Worm (Caenorhabditis elegans): ENCODE data around the gene cyp-13A1.

The cyp-13A1 gene

ce11 chrII:9746069-9746468 lies 35.7 kb downstream of the cyp-13A1 start, which contains the start of the genes Y53C12B.1 and nos-3 (continued):
- peak; percentile 85 for TF ChIP-seq nhr-25 (tag; optimal IDR thresholded peaks at IDR 0.05; ENCODE audit: borderline replicate concordance, insufficient read depth)
- peak; percentile 73 for TF ChIP-seq dve-1 (tag; optimal IDR thresholded peaks at IDR 0.05; ENCODE audit: insufficient read depth)
- peak; percentile 88 for TF ChIP-seq nhr-11 (tag; optimal IDR thresholded peaks at IDR 0.05)
- TF ChIP-seq mdt-29 (GFP tag; IDR thresholded peaks at IDR 0.05): no peak
- TF ChIP-seq nhr-102 (tag; optimal IDR thresholded peaks at IDR 0.05): no peak
- no peak for TF ChIP-seq egl-27 (tag; optimal IDR thresholded peaks at IDR 0.05)
- no peak for TF ChIP-seq ztf-11 (tag; optimal IDR thresholded peaks at IDR 0.05)
- peak in 1 of 2 experiments; percentile 45 for TF ChIP-seq hif-1 (tag; optimal IDR thresholded peaks at IDR 0.05)
- TF ChIP-seq F10B5.3 (tag; optimal IDR thresholded peaks at IDR 0.05): no peak
- TF ChIP-seq T26A8.4 (GFP tag; IDR thresholded peaks at IDR 0.05): peak; percentile 12; the same call in 1 of the 2 replicates
- TF ChIP-seq fkh-10 (GFP tag; optimal IDR thresholded peaks at IDR 0.05): peak; percentile 24
- no peak for TF ChIP-seq nhr-42 (GFP tag; IDR thresholded peaks at IDR 0.05)
- no peak for TF ChIP-seq jun-1 (tag; optimal IDR thresholded peaks at IDR 0.05)
- no peak for TF ChIP-seq F44E2.7 (GFP tag; IDR thresholded peaks at IDR 0.05)
- TF ChIP-seq F26F4.8 (GFP tag; conservative IDR thresholded peaks at IDR 0.05): no peak
- 0 out of 2 replicates have a peak, but pooled peaks have one; percentile 34 for TF ChIP-seq tra-1 (GFP tag; IDR thresholded peaks at IDR 0.05)
- TF ChIP-seq nhr-6 (tag; optimal IDR thresholded peaks at IDR 0.05): peak; percentile 68
- TF ChIP-seq zag-1 (tag; optimal IDR thresholded peaks at IDR 0.05): no peak
- TF ChIP-seq lin-38 (GFP tag; IDR thresholded peaks at IDR 0.05): peak; percentile 54
- peak; percentile 92 for TF ChIP-seq mes-2 (tag; optimal IDR thresholded peaks at IDR 0.05; ENCODE audit: poor library complexity, severe bottlenecking)
- TF ChIP-seq nhr-48 (tag; optimal IDR thresholded peaks at IDR 0.05): no peak

ce11 chrII:9742784-9743183 lies 39.0 kb downstream of the cyp-13A1 start, which contains the start of gene pno-1:
TSS of gene pno-1 (minus strand) at chrII:9742884.
- no peak for TF ChIP-seq Y48G9A.11 (GFP tag; IDR thresholded peaks at IDR 0.05)
- no peak for TF ChIP-seq ztf-11 (tag; optimal IDR thresholded peaks at IDR 0.05)
- TF ChIP-seq fos-1 (tag; optimal IDR thresholded peaks at IDR 0.05): no peak
- no peak for TF ChIP-seq vab-7 (GFP tag; IDR thresholded peaks at IDR 0.05)
- no peak for TF ChIP-seq ZK546.5 (tag; optimal IDR thresholded peaks at IDR 0.05)
- TF ChIP-seq ceh-28 (tag; optimal IDR thresholded peaks at IDR 0.05): no peak
- 0 out of 2 replicates have a peak, but pooled peaks have one; percentile 9 for TF ChIP-seq lin-38 (GFP tag; IDR thresholded peaks at IDR 0.05)
- TF ChIP-seq pqm-1 (tag; optimal IDR thresholded peaks at IDR 0.05): no peak
- TF ChIP-seq ama-1 (optimal IDR thresholded peaks at IDR 0.05): no peak

- no peak for TF ChIP-seq zip-11 (GFP tag; IDR thresholded peaks at IDR 0.05)
- TF ChIP-seq zag-1 (tag; optimal IDR thresholded peaks at IDR 0.05): no peak
- TF ChIP-seq pqm-1 (tag; optimal IDR thresholded peaks at IDR 0.05): no peak
- no peak for TF ChIP-seq ceh-28 (tag; optimal IDR thresholded peaks at IDR 0.05)
- TF ChIP-seq mdl-1 (tag; optimal IDR thresholded peaks at IDR 0.05): no peak
- no peak for TF ChIP-seq nhr-76 (tag; optimal IDR thresholded peaks at IDR 0.05)
- TF ChIP-seq T20F7.1 (GFP tag; optimal IDR thresholded peaks at IDR 0.05): peak; percentile 8
- no peak for TF ChIP-seq nhr-25 (tag; optimal IDR thresholded peaks at IDR 0.05; ENCODE audit: borderline replicate concordance, insufficient read depth)
- TF ChIP-seq ceh-62 (tag; optimal IDR thresholded peaks at IDR 0.05): no peak
- no peak for TF ChIP-seq spr-1 (tag; optimal IDR thresholded peaks at IDR 0.05)
- no peak for TF ChIP-seq mes-2 (tag; optimal IDR thresholded peaks at IDR 0.05; ENCODE audit: poor library complexity, severe bottlenecking)
- no peak for TF ChIP-seq attf-4 (tag; optimal IDR thresholded peaks at IDR 0.05)
- TF ChIP-seq vab-7 (GFP tag; IDR thresholded peaks at IDR 0.05): no peak
- peak; percentile 42 for TF ChIP-seq aha-1 (tag)
- TF ChIP-seq ZK337.2 (GFP tag; IDR thresholded peaks at IDR 0.05): no peak
- TF ChIP-seq ama-1 (optimal IDR thresholded peaks at IDR 0.05): no peak
- no peak for TF ChIP-seq lin-13 (GFP tag; optimal IDR thresholded peaks at IDR 0.05)
- TF ChIP-seq mxl-2 (GFP tag; conservative IDR thresholded peaks at IDR 0.05): no peak
- TF ChIP-seq madf-5 (GFP tag; IDR thresholded peaks at IDR 0.05): no peak
- no peak for TF ChIP-seq jun-1 (tag; optimal IDR thresholded peaks at IDR 0.05)
- no peak for TF ChIP-seq fkh-10 (GFP tag; optimal IDR thresholded peaks at IDR 0.05)
- TF ChIP-seq mep-1 (tag; optimal IDR thresholded peaks at IDR 0.05): no peak
- no peak for TF ChIP-seq fos-1 (tag; optimal IDR thresholded peaks at IDR 0.05)
- peak; percentile 29; the same call in 1 of the 2 replicates for TF ChIP-seq pha-4 (GFP tag; IDR thresholded peaks at IDR 0.05)
- TF ChIP-seq pha-4 (tag; optimal IDR thresholded peaks at IDR 0.05): no peak
- TF ChIP-seq gei-8 (GFP tag; optimal IDR thresholded peaks at IDR 0.05): no peak
- TF ChIP-seq lsy-2 (tag; optimal IDR thresholded peaks at IDR 0.05): peak in 1 of 2 experiments; percentile 3
- no peak for TF ChIP-seq lir-3 (tag; optimal IDR thresholded peaks at IDR 0.05)
- TF ChIP-seq lin-1 (GFP tag; IDR thresholded peaks at IDR 0.05): no peak
- no peak for TF ChIP-seq spr-3 (GFP tag; optimal IDR thresholded peaks at IDR 0.05)
Observed at ce11 chrII:9741400-9741799, 40.4 kb downstream of the cyp-13A1 start.
